Fruit fly (Drosophila melanogaster) whole organism, embryonic: ENCODE results near the gene CG1231.

ENCODE experiments used
- Atf6 ChIP-seq: fragments of 200-800 bp; sonication (Bioruptor generic); IDR thresholded peaks from 2 replicates; pipeline ENCODE4 v1.3.6; 2022; ENCODE audit warnings: missing biosample characterization, missing genetic modification characterization
- CG10274 ChIP-seq: fragments of 200-800 bp; sonication (Bioruptor generic); optimal IDR thresholded peaks from 3 replicates; lab custom pipeline; 2017; ENCODE audit warnings: missing biosample characterization, mild to moderate bottlenecking, missing genetic modification characterization
- CG10959 ChIP-seq: fragments of 200-800 bp; sonication (Bioruptor generic); IDR thresholded peaks from 2 replicates; pipeline ENCODE4 v1.3.6; 2022; ENCODE audit warnings: missing biosample characterization, missing genetic modification characterization
- CG11456 ChIP-seq: fragments of 200-800 bp; sonication (Bioruptor generic); IDR thresholded peaks from 3 replicates; pipeline ENCODE4 v1.3.6; 2022; ENCODE audit warnings: missing biosample characterization, missing genetic modification characterization
- CG11696 ChIP-seq: fragments of 200-800 bp; sonication (Bioruptor generic); IDR thresholded peaks from 2 replicates; pipeline ENCODE4 v1.3.6; 2022; ENCODE audit warnings: missing biosample characterization, missing genetic modification characterization
- CG12219 ChIP-seq: fragments of 200-800 bp; sonication (Bioruptor generic); optimal IDR thresholded peaks from 3 replicates; lab custom pipeline; 2018; ENCODE audit warnings: missing biosample characterization, mild to moderate bottlenecking, missing genetic modification characterization
- CG14710 ChIP-seq: fragments of 200-800 bp; sonication (Bioruptor generic); optimal IDR thresholded peaks from 3 replicates; lab custom pipeline; 2019; ENCODE audit warnings: missing biosample characterization, mild to moderate bottlenecking, missing genetic modification characterization, moderate library complexity
- CG15696 ChIP-seq: fragments of 200-800 bp; sonication (Bioruptor generic); optimal IDR thresholded peaks from 2 replicates; lab custom pipeline; 2019; ENCODE audit warnings: missing biosample characterization, mild to moderate bottlenecking, missing genetic modification characterization, moderate library complexity
- CG1602 ChIP-seq: fragments of 200-800 bp; sonication (Bioruptor generic); optimal IDR thresholded peaks from 3 replicates; lab custom pipeline; 2016; ENCODE audit warnings: missing biosample characterization, missing genetic modification characterization
- CG17361 ChIP-seq: fragments of 200-800 bp; sonication (Bioruptor generic); IDR thresholded peaks from 3 replicates; pipeline ENCODE4 v1.3.6; 2022; ENCODE audit warnings: missing biosample characterization, missing genetic modification characterization
- CG17612 ChIP-seq: fragments of 200-800 bp; sonication (Bioruptor generic); IDR thresholded peaks from 2 replicates; pipeline ENCODE4 v1.3.6; 2022; ENCODE audit warnings: missing biosample characterization, missing genetic modification characterization
- CG17802 ChIP-seq: fragments of 200-800 bp; sonication (Bioruptor generic); optimal IDR thresholded peaks from 2 replicates; lab custom pipeline; 2018; ENCODE audit warnings: missing biosample characterization, mild to moderate bottlenecking, missing genetic modification characterization, moderate library complexity
- CG17829 ChIP-seq: fragments of 200-800 bp; optimal IDR thresholded peaks from 2 replicates; lab custom pipeline; 2019; ENCODE audit warnings: missing biosample characterization, mild to moderate bottlenecking, missing genetic modification characterization, moderate library complexity
- CG18011 ChIP-seq: fragments of 200-800 bp; sonication (Bioruptor generic); optimal IDR thresholded peaks from 2 replicates; lab custom pipeline; 2017; ENCODE audit warnings: missing biosample characterization, missing genetic modification characterization, mild to moderate bottlenecking, moderate library complexity, missing genotype
- CG2199 ChIP-seq: fragments of 200-800 bp; sonication (Bioruptor generic); IDR thresholded peaks from 3 replicates; pipeline ENCODE4 v1.3.6; 2022; ENCODE audit warnings: missing biosample characterization, missing genetic modification characterization
- CG2202 ChIP-seq: fragments of 200-800 bp; sonication (Bioruptor generic); optimal IDR thresholded peaks from 2 replicates; lab custom pipeline; 2018; ENCODE audit warnings: missing biosample characterization, mild to moderate bottlenecking, missing genetic modification characterization
- CG4282 ChIP-seq: fragments of 200-800 bp; sonication (Bioruptor generic); optimal IDR thresholded peaks from 2 replicates; lab custom pipeline; 2016; ENCODE audit warnings: missing biosample characterization, missing genetic modification characterization
- CG4360 ChIP-seq: fragments of 200-800 bp; sonication (Bioruptor generic); IDR thresholded peaks from 2 replicates; pipeline ENCODE4 v1.3.6; 2022; ENCODE audit warnings: missing biosample characterization, missing genetic modification characterization
- CG4854 ChIP-seq: fragments of 200-800 bp; sonication (Bioruptor generic); optimal IDR thresholded peaks from 2 replicates; lab custom pipeline; 2016; ENCODE audit warnings: missing biosample characterization, missing genetic modification characterization, inconsistent platforms
- CG7839 ChIP-seq: fragments of 200-800 bp; sonication (Bioruptor generic); optimal IDR thresholded peaks from 3 replicates; lab custom pipeline; 2018; ENCODE audit warnings: missing biosample characterization, mild to moderate bottlenecking, missing genetic modification characterization, moderate library complexity
- CG9215 ChIP-seq: fragments of 200-800 bp; sonication (Bioruptor generic); IDR thresholded peaks from 2 replicates; pipeline ENCODE4 v1.3.6; 2022; ENCODE audit warnings: missing biosample characterization, missing genetic modification characterization
- CG9727 ChIP-seq: fragments of 200-800 bp; sonication (Bioruptor generic); optimal IDR thresholded peaks from 3 replicates; lab custom pipeline; 2017; ENCODE audit warnings: missing biosample characterization, mild to moderate bottlenecking, missing genetic modification characterization
- CG9797 ChIP-seq: fragments of 200-800 bp; sonication (Bioruptor generic); optimal IDR thresholded peaks from 3 replicates; lab custom pipeline; 2018; ENCODE audit warnings: missing biosample characterization, mild to moderate bottlenecking, missing genetic modification characterization
- CHES-1-like ChIP-seq: fragments of 200-800 bp; sonication (Bioruptor generic); optimal IDR thresholded peaks from 2 replicates; lab custom pipeline; 2016; ENCODE audit warnings: missing biosample characterization, missing genetic modification characterization
- Camta ChIP-seq: fragments of 200-800 bp; sonication (Bioruptor generic); optimal IDR thresholded peaks from 2 replicates; lab custom pipeline; 2016; ENCODE audit warnings: missing biosample characterization, missing genetic modification characterization
- CoRest ChIP-seq: fragments of 200-800 bp; sonication (Bioruptor generic); optimal IDR thresholded peaks from 3 replicates; lab custom pipeline; 2018; ENCODE audit warnings: missing biosample characterization, mild to moderate bottlenecking, missing genetic modification characterization, moderate library complexity
- D19A ChIP-seq: fragments of 200-800 bp; optimal IDR thresholded peaks from 3 replicates; lab custom pipeline; 2019; ENCODE audit warnings: missing biosample characterization, mild to moderate bottlenecking, missing genetic modification characterization, moderate library complexity
- H15 ChIP-seq: fragments of 200-800 bp; sonication (Bioruptor generic); IDR thresholded peaks from 3 replicates; pipeline ENCODE4 v1.3.6; 2022; ENCODE audit warnings: missing biosample characterization, missing genetic modification characterization
- Nf-YB ChIP-seq: fragments of 200-800 bp; sonication (Bioruptor generic); optimal IDR thresholded peaks from 3 replicates; lab custom pipeline; 2019; ENCODE audit warnings: missing biosample characterization, mild to moderate bottlenecking, missing genetic modification characterization, moderate library complexity
- Spps ChIP-seq: fragments of 200-800 bp; sonication (Bioruptor generic); optimal IDR thresholded peaks from 2 replicates; lab custom pipeline; 2018; ENCODE audit warnings: missing biosample characterization, mild to moderate bottlenecking, missing genetic modification characterization
- Ssrp ChIP-seq: fragments of 200-800 bp; sonication (Bioruptor generic); optimal IDR thresholded peaks from 2 replicates; lab custom pipeline; 2018; ENCODE audit warnings: missing biosample characterization, mild to moderate bottlenecking, missing genetic modification characterization, moderate library complexity
- cad ChIP-seq: fragments of >200 bp; optimal IDR thresholded peaks from 2 replicates; lab custom pipeline; 2017; ENCODE audit warnings: missing biosample characterization, missing genetic modification characterization
- ci ChIP-seq: fragments of 200-800 bp; sonication (Bioruptor generic); IDR thresholded peaks from 3 replicates; pipeline ENCODE4 v1.3.6; 2022; ENCODE audit warnings: missing biosample characterization, missing genetic modification characterization
- dm ChIP-seq: fragments of 200-800 bp; sonication (Bioruptor generic); optimal IDR thresholded peaks from 3 replicates; lab custom pipeline; 2016; ENCODE audit warnings: missing biosample characterization, missing genetic modification characterization
- gem ChIP-seq: fragments of 200-800 bp; sonication (Bioruptor generic); optimal IDR thresholded peaks from 2 replicates; lab custom pipeline; 2019; ENCODE audit warnings: missing biosample characterization, mild to moderate bottlenecking, missing genetic modification characterization, moderate library complexity
- grau ChIP-seq: fragments of 200-800 bp; optimal IDR thresholded peaks from 3 replicates; lab custom pipeline; 2019; ENCODE audit warnings: missing biosample characterization, mild to moderate bottlenecking, missing genetic modification characterization, moderate library complexity
- gsb ChIP-seq: fragments of 200-800 bp; sonication (Bioruptor generic); IDR thresholded peaks from 2 replicates; pipeline ENCODE4 v1.3.6; 2022; ENCODE audit warnings: missing biosample characterization, missing genetic modification characterization
- her ChIP-seq: fragments of 200-800 bp; sonication (Bioruptor generic); optimal IDR thresholded peaks from 2 replicates; lab custom pipeline; 2016; ENCODE audit warnings: missing biosample characterization, missing genetic modification characterization
- lola ChIP-seq, 3 experiments: fragments of >200 bp in 2 of 3; fragments of 200-800 bp in 1 of 3; sonication (Bioruptor generic) in 1 of 3; optimal IDR thresholded peaks; 2 replicates each; lab custom pipeline; 2017 to 2019; ENCODE audit warnings: missing biosample characterization in 3 of 3, missing genetic modification characterization in 3 of 3, mild to moderate bottlenecking in 1 of 3, moderate library complexity in 1 of 3
- phol ChIP-seq: fragments of 200-800 bp; sonication (Bioruptor generic); optimal IDR thresholded peaks from 3 replicates; lab custom pipeline; 2018; ENCODE audit warnings: missing biosample characterization, mild to moderate bottlenecking, missing genetic modification characterization, moderate library complexity
- pzg ChIP-seq: fragments of 200-800 bp; sonication (Bioruptor generic); optimal IDR thresholded peaks from 3 replicates; lab custom pipeline; 2018; ENCODE audit warnings: missing biosample characterization, mild to moderate bottlenecking, missing genetic modification characterization, moderate library complexity
- sc ChIP-seq, 3 experiments: fragments of >200 bp in 2 of 3; fragments of 200-800 bp in 1 of 3; sonication (Bioruptor generic) in 1 of 3; optimal IDR thresholded peaks; 2 replicates in 2 of 3; 3 replicates in 1 of 3; lab custom pipeline; 2017; ENCODE audit warnings: mild to moderate bottlenecking in 1 of 3, missing biosample characterization in 1 of 3, missing genetic modification characterization in 1 of 3, missing genetic modification reagents in 1 of 3
- sd ChIP-seq: fragments of 200-800 bp; sonication (Bioruptor generic); optimal IDR thresholded peaks from 3 replicates; lab custom pipeline; 2018; ENCODE audit warnings: missing biosample characterization, mild to moderate bottlenecking, missing genetic modification characterization, moderate library complexity
- sens ChIP-seq: fragments of 200-800 bp; sonication (Bioruptor generic); peaks from one replicate; lab custom pipeline; 2016; ENCODE audit warnings: missing biosample characterization, missing genetic modification characterization
- sens-2 ChIP-seq: fragments of 200-800 bp; sonication (Bioruptor generic); IDR thresholded peaks from 2 replicates; pipeline ENCODE4 v1.3.6; 2022; ENCODE audit warnings: missing biosample characterization, missing genetic modification characterization
- sob ChIP-seq: fragments of 200-800 bp; sonication (Bioruptor generic); IDR thresholded peaks from 2 replicates; pipeline ENCODE4 v1.3.6; 2022; ENCODE audit warnings: missing biosample characterization, missing genetic modification characterization
- sqz ChIP-seq: fragments of 200-800 bp; sonication (Bioruptor generic); optimal IDR thresholded peaks from 3 replicates; lab custom pipeline; 2018; ENCODE audit warnings: missing biosample characterization, mild to moderate bottlenecking, missing genetic modification characterization
- stc ChIP-seq: fragments of 200-800 bp; sonication (Bioruptor generic); IDR thresholded peaks from 2 replicates; pipeline ENCODE4 v1.3.6; 2022; ENCODE audit warnings: missing biosample characterization, missing genetic modification characterization
- wek ChIP-seq: fragments of 200-800 bp; sonication (Bioruptor generic); optimal IDR thresholded peaks from 3 replicates; lab custom pipeline; 2018; ENCODE audit warnings: missing biosample characterization, mild to moderate bottlenecking, missing genetic modification characterization, moderate library complexity
- zf30C ChIP-seq: fragments of 200-800 bp; sonication (Bioruptor generic); optimal IDR thresholded peaks from 3 replicates; lab custom pipeline; 2018; ENCODE audit warnings: missing biosample characterization, mild to moderate bottlenecking, missing genetic modification characterization

The CG1231 gene

dm6 chr3L:380886-381546 is 24.8 kb downstream of the CG1231 start (continued):
- TF ChIP-seq zf30C, result peak; percentile 69
- peak; percentile 86 for TF ChIP-seq sens
- peak; percentile 57 for TF ChIP-seq phol (tag; lab: Kevin White, UChicago)
- no peak for TF ChIP-seq CG2199 (GFP tag; lab: Robert Waterston, UW)
- peak; percentile 11 for TF ChIP-seq Spps (tag; lab: Kevin White, UChicago)
- TF ChIP-seq CG14710 (tag; lab: Kevin White, UChicago), result peak; percentile 63
- no peak for TF ChIP-seq sd
- no peak for TF ChIP-seq stc
- TF ChIP-seq CHES-1-like (GFP tag; lab: Kevin White, UChicago), result no peak
- no peak for TF ChIP-seq CG18011 (GFP tag; lab: Kevin White, UChicago)
- TF ChIP-seq CG9797 (GFP tag; lab: Kevin White, UChicago), result no peak
- TF ChIP-seq sob (GFP tag; lab: Robert Waterston, UW), result no peak
- peak; percentile 30 for TF ChIP-seq CG2202 (tag; lab: Kevin White, UChicago)
- TF ChIP-seq CG10274 (GFP tag; lab: Kevin White, UChicago), result no peak
- TF ChIP-seq CG4854 (GFP tag; lab: Kevin White, UChicago), result no peak
- TF ChIP-seq sens-2 (GFP tag; lab: Robert Waterston, UW), result no peak
- TF ChIP-seq Camta (GFP tag; lab: Kevin White, UChicago), result no peak
- TF ChIP-seq CG12219, result no peak
- peak; percentile 32 for TF ChIP-seq CG7839 (tag; lab: Kevin White, UChicago)
- TF ChIP-seq CG10959 (GFP tag; lab: Robert Waterston, UW), result no peak
- TF ChIP-seq CG15696 (tag; lab: Kevin White, UChicago), result peak; percentile 64
- TF ChIP-seq CG4282 (GFP tag; lab: Kevin White, UChicago), result no peak
- peak; percentile 64 for TF ChIP-seq cad
- TF ChIP-seq Nf-YB, result peak; percentile 8
- no peak for TF ChIP-seq pzg (GFP tag; lab: Kevin White, UChicago)
- peak in 1 of 3 experiments; percentile 71 for TF ChIP-seq lola (GFP tag; optimal IDR thresholded peaks at IDR 0.05; lab: Kevin White, UChicago)
- no peak for TF ChIP-seq Atf6
- no peak for TF ChIP-seq her
- TF ChIP-seq ci, result no peak
- no peak for TF ChIP-seq CG11696 (GFP tag; lab: Robert Waterston, UW)
- TF ChIP-seq wek (GFP tag; lab: Kevin White, UChicago), result no peak
- no peak for TF ChIP-seq dm (GFP tag; lab: Kevin White, UChicago)
- no peak for TF ChIP-seq CG9215 (GFP tag; lab: Robert Waterston, UW)
- TF ChIP-seq sc (optimal IDR thresholded peaks at IDR 0.05; lab: Kevin White, UChicago), result no peak
- peak; percentile 7 for TF ChIP-seq sc (GFP tag; optimal IDR thresholded peaks at IDR 0.05; lab: Kevin White, UChicago)
- no peak for TF ChIP-seq gsb (GFP tag; lab: Robert Waterston, UW)
- TF ChIP-seq CG4360 (GFP tag; lab: Robert Waterston, UW), result no peak
- TF ChIP-seq CG17612 (GFP tag; lab: Robert Waterston, UW), result no peak
- TF ChIP-seq D19A (tag; lab: Kevin White, UChicago), result peak; percentile 14
- peak; percentile 3 for TF ChIP-seq CoRest
- TF ChIP-seq H15, result 0 out of 3 replicates have a peak, but pooled peaks have one; percentile 6
- peak; percentile 68 for TF ChIP-seq sqz (GFP tag; lab: Kevin White, UChicago)
- peak; percentile 25 for TF ChIP-seq Ssrp (tag; lab: Kevin White, UChicago)
- no peak for TF ChIP-seq CG11456 (GFP tag; lab: Robert Waterston, UW)
- TF ChIP-seq CG9727 (GFP tag; lab: Kevin White, UChicago), result peak; percentile 55
- peak; percentile 64 for TF ChIP-seq CG17829
- no peak for TF ChIP-seq CG17802 (tag; lab: Kevin White, UChicago)
- TF ChIP-seq gem (tag; lab: Kevin White, UChicago), result peak; percentile 65
- peak; percentile 50; the same call in 2 of the 3 replicates for TF ChIP-seq CG17361 (GFP tag; lab: Robert Waterston, UW)
- TF ChIP-seq grau (tag; lab: Kevin White, UChicago), result peak; percentile 21
- peak; percentile 21 for TF ChIP-seq CG1602 (GFP tag; lab: Kevin White, UChicago)
